Fruit fly (Drosophila melanogaster) whole organism, adult: Measurements from ENCODE around the gene Spase12.

Source experiments
- CG11617 ChIP-seq: fragments of 200-800 bp; sonication (Bioruptor generic); optimal IDR thresholded peaks from 2 replicates; lab custom pipeline; 2017; ENCODE audit warnings: mild to moderate bottlenecking, missing biosample characterization, missing genetic modification reagents, missing genetic modification characterization
- CG12768 ChIP-seq: fragments of 200-800 bp; sonication (Bioruptor generic); optimal IDR thresholded peaks from 2 replicates; lab custom pipeline; 2017; ENCODE audit warnings: missing biosample characterization, missing genetic modification characterization, mild to moderate bottlenecking, moderate library complexity, missing genetic modification reagents
- CG14711 ChIP-seq: fragments of 200-800 bp; sonication (Bioruptor generic); optimal IDR thresholded peaks from 2 replicates; lab custom pipeline; 2018; ENCODE audit warnings: missing biosample characterization, mild to moderate bottlenecking, missing genetic modification characterization, moderate library complexity
- CG1620 ChIP-seq: fragments of 200-800 bp; sonication (Bioruptor generic); optimal IDR thresholded peaks from 2 replicates; lab custom pipeline; 2016; ENCODE audit warnings: missing biosample characterization, missing genetic modification characterization
- CG33017 ChIP-seq: fragments of 200-800 bp; sonication (Bioruptor generic); optimal IDR thresholded peaks from 2 replicates; lab custom pipeline; 2018; ENCODE audit warnings: missing biosample characterization, mild to moderate bottlenecking, missing genetic modification characterization, moderate library complexity
- CG5204 ChIP-seq: fragments of 200-800 bp; sonication (Bioruptor generic); optimal IDR thresholded peaks from 2 replicates; lab custom pipeline; 2016; ENCODE audit warnings: missing biosample characterization, missing genetic modification characterization
- CG7045 ChIP-seq: fragments of 200-800 bp; sonication (Bioruptor generic); optimal IDR thresholded peaks from 2 replicates; lab custom pipeline; 2017; ENCODE audit warnings: missing biosample characterization, mild to moderate bottlenecking, missing genetic modification characterization
- CG7101 ChIP-seq: fragments of 200-800 bp; sonication (Bioruptor generic); optimal IDR thresholded peaks from 2 replicates; lab custom pipeline; 2018; ENCODE audit warnings: missing biosample characterization, mild to moderate bottlenecking, missing genetic modification characterization, moderate library complexity
- Clk ChIP-seq: fragments of 200-800 bp; sonication (Bioruptor generic); optimal IDR thresholded peaks from 2 replicates; lab custom pipeline; 2017; ENCODE audit warnings: missing biosample characterization, missing genetic modification characterization
- Hr96 ChIP-seq: fragments of 200-800 bp; sonication (Bioruptor generic); optimal IDR thresholded peaks from 2 replicates; lab custom pipeline; 2016; ENCODE audit warnings: missing biosample characterization, missing genetic modification characterization
- Mnt ChIP-seq: fragments of 200-800 bp; sonication (Bioruptor generic); optimal IDR thresholded peaks from 2 replicates; lab custom pipeline; 2016; ENCODE audit warnings: missing biosample characterization, mild to moderate bottlenecking, missing genetic modification characterization
- bab1 ChIP-seq: fragments of 200-800 bp; sonication (Bioruptor generic); optimal IDR thresholded peaks from 3 replicates; lab custom pipeline; 2019; ENCODE audit warnings: missing biosample characterization, mild to moderate bottlenecking, missing genetic modification characterization, moderate library complexity
- cic ChIP-seq: fragments of 200-800 bp; sonication (Bioruptor generic); optimal IDR thresholded peaks from 2 replicates; lab custom pipeline; 2017; ENCODE audit warnings: missing biosample characterization, mild to moderate bottlenecking, missing genetic modification characterization, moderate library complexity
- cnc ChIP-seq, 2 experiments: fragments of >200 bp; optimal IDR thresholded peaks; 2 replicates each; lab custom pipeline; 2017
- kay ChIP-seq: fragments of 200-800 bp; sonication (Bioruptor generic); peaks from one replicate; lab custom pipeline; 2016; ENCODE audit warnings: missing biosample characterization, missing genetic modification characterization, borderline replicate concordance
- ovo ChIP-seq: fragments of 200-800 bp; sonication (Bioruptor generic); optimal IDR thresholded peaks from 2 replicates; lab custom pipeline; 2016; ENCODE audit warnings: missing biosample characterization, missing genetic modification characterization
- pad ChIP-seq: fragments of 200-800 bp; sonication (Bioruptor generic); optimal IDR thresholded peaks from 3 replicates; lab custom pipeline; 2017; ENCODE audit warnings: missing biosample characterization, missing genetic modification characterization, mild to moderate bottlenecking, moderate library complexity, missing genetic modification reagents
- tj ChIP-seq: fragments of 200-800 bp; sonication (Bioruptor generic); optimal IDR thresholded peaks from 3 replicates; lab custom pipeline; 2017; ENCODE audit warnings: missing biosample characterization, mild to moderate bottlenecking, missing genetic modification characterization, moderate library complexity
- toe ChIP-seq: fragments of 200-800 bp; sonication (Bioruptor generic); optimal IDR thresholded peaks from 2 replicates; lab custom pipeline; 2016; ENCODE audit warnings: missing biosample characterization, missing genetic modification characterization

Gene Spase12

dm6 chr3R:29511472-29511871, 20.5 kb upstream of the Spase12 start:
- TF ChIP-seq Clk: no peak
- TF ChIP-seq Hr96 (GFP tag; lab: Kevin White, UChicago): no peak
- no peak for TF ChIP-seq CG5204 (GFP tag; lab: Kevin White, UChicago)
- no peak for TF ChIP-seq toe (GFP tag; lab: Kevin White, UChicago)
- TF ChIP-seq CG14711 (tag; lab: Kevin White, UChicago): no peak
- no peak for TF ChIP-seq tj
- no peak for TF ChIP-seq bab1 (GFP tag; lab: Kevin White, UChicago)
- TF ChIP-seq CG12768 (GFP tag; lab: Kevin White, UChicago): no peak
- no peak for TF ChIP-seq pad (GFP tag; lab: Kevin White, UChicago)
- TF ChIP-seq CG7045: no peak
- TF ChIP-seq CG1620 (GFP tag; lab: Kevin White, UChicago): no peak
- no peak for TF ChIP-seq CG7101 (tag; lab: Kevin White, UChicago)

- TF ChIP-seq CG11617 (GFP tag; lab: Kevin White, UChicago) (no peak), CG33017 (tag; lab: Kevin White, UChicago) (no peak), Hr96 (GFP tag; lab: Kevin White, UChicago) (no peak), pad (GFP tag; lab: Kevin White, UChicago) (no peak), CG1620 (GFP tag; lab: Kevin White, UChicago) (no peak)
Observed at dm6 chr3R:29508551-29509266, 17.8 kb upstream of the Spase12 start.

dm6 chr3R:29506581-29506980, 15.6 kb upstream of the Spase12 start:
- TF ChIP-seq cnc (optimal IDR thresholded peaks at IDR 0.05; lab: Kevin White, UChicago): no peak
- no peak for TF ChIP-seq Hr96 (GFP tag; lab: Kevin White, UChicago)
- no peak for TF ChIP-seq cic (GFP tag; lab: Kevin White, UChicago)
- TF ChIP-seq pad (GFP tag; lab: Kevin White, UChicago): no peak
- no peak for TF ChIP-seq CG33017 (tag; lab: Kevin White, UChicago)
- TF ChIP-seq Mnt (GFP tag; lab: Kevin White, UChicago): no peak
- no peak for TF ChIP-seq CG1620 (GFP tag; lab: Kevin White, UChicago)

- TF ChIP-seq bab1 (GFP tag; lab: Kevin White, UChicago) (peak; percentile 27), cic (GFP tag; lab: Kevin White, UChicago) (no peak)
Observed at dm6 chr3R:29503406-29504116, 12.6 kb upstream of the Spase12 start, which contains the start of gene Trc8. Gene Trc8 (minus strand): TSS chr3R:29503797.

dm6 chr3R:29502978-29503377, 12.0 kb upstream of the Spase12 start:
- TF ChIP-seq CG12768 (GFP tag; lab: Kevin White, UChicago) (no peak), CG5204 (GFP tag; lab: Kevin White, UChicago) (no peak), tj (no peak), cnc (optimal IDR thresholded peaks at IDR 0.05; lab: Kevin White, UChicago) (peak; percentile 76 to 90), CG7101 (tag; lab: Kevin White, UChicago) (no peak)

dm6 chr3R:29496315-29496714, 5.4 kb upstream of the Spase12 start:
- TF ChIP-seq Clk (no peak), pad (GFP tag; lab: Kevin White, UChicago) (no peak), CG12768 (GFP tag; lab: Kevin White, UChicago) (no peak), CG14711 (tag; lab: Kevin White, UChicago) (no peak), tj (no peak)

- no peak for TF ChIP-seq CG7101 (tag; lab: Kevin White, UChicago)
- TF ChIP-seq Hr96 (GFP tag; lab: Kevin White, UChicago): no peak
- TF ChIP-seq cnc (optimal IDR thresholded peaks at IDR 0.05; lab: Kevin White, UChicago): no peak
- TF ChIP-seq CG7045: no peak
- TF ChIP-seq CG33017 (tag; lab: Kevin White, UChicago): no peak
- no peak for TF ChIP-seq kay (GFP tag; lab: Kevin White, UChicago)
Observed at dm6 chr3R:29495815-29496214, 4.9 kb upstream of the Spase12 start.

- TF ChIP-seq pad (GFP tag; lab: Kevin White, UChicago) (peak; percentile 4), ovo (no peak)
Observed at dm6 chr3R:29494482-29494881, 3.5 kb upstream of the Spase12 start, which contains the start of gene FipoQ. Gene FipoQ (plus strand): TSS chr3R:29494782.
